Worm (Caenorhabditis elegans) whole organism, dauer: Measurements from ENCODE around the gene Y49F6B.14.

Experiments used
- unc-62 ChIP-seq: sonication (generic microtip); optimal IDR thresholded peaks from 2 replicates; lab custom pipeline; 2017; ENCODE audit warnings: missing biosample characterization, missing genetic modification reagents, missing genetic modification characterization

Gene Y49F6B.14

ce11 chrII:3515384-3516053 lies at the start of gene Y49F6B.14, which contains the start of gene clec-125:
TSS of gene Y49F6B.14 (minus strand) at chrII:3515484.
TSS of gene clec-125 (plus strand) at chrII:3516003.
- no peak for TF ChIP-seq unc-62 (GFP tag; lab: Kevin White, UChicago)

- TF ChIP-seq unc-62 (GFP tag; lab: Kevin White, UChicago), result no peak
Measured at ce11 chrII:3562419-3562818, 47.1 kb upstream of the Y49F6B.14 start, which contains the start of gene W10G11.3. TSS of gene W10G11.3 (minus strand) at chrII:3562519.

DNA sequence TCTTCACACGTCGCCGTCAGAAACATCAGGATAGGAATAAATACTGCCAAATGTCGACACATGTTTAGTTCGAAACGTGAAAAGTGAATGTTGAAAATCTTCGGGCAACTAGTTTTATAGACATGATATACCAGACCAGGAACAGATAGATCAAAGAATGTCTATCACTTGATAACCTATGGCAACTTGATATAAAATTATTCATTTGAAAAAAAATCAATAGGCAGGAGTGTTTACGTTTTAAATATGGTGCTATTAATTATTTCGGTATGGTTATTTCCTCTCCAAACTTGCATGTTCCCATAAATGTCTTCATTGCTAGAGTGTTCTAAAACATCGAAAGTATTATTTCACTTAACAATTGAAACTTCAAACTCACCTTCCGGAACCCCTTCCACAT lies 46.3 kb upstream of the Y49F6B.14 start, which contains the start of gene W10G11.2:
Gene W10G11.2, minus strand, starts transcription at position 101 of the 400 bp plus-strand sequence.
- TF ChIP-seq unc-62 (GFP tag; lab: Kevin White, UChicago), result no peak

- no peak for TF ChIP-seq unc-62 (GFP tag; lab: Kevin White, UChicago)
Measured at ce11 chrII:3560592-3560991, 45.3 kb upstream of the Y49F6B.14 start, which contains the start of gene W10G11.1. TSS of gene W10G11.1 (minus strand) at chrII:3560692.

- no peak for TF ChIP-seq unc-62 (GFP tag; lab: Kevin White, UChicago)
Measured at ce11 chrII:3557417-3557816, 42.1 kb upstream of the Y49F6B.14 start, which contains the start of gene lgc-45. TSS of gene lgc-45 (plus strand) at chrII:3557472.

DNA sequence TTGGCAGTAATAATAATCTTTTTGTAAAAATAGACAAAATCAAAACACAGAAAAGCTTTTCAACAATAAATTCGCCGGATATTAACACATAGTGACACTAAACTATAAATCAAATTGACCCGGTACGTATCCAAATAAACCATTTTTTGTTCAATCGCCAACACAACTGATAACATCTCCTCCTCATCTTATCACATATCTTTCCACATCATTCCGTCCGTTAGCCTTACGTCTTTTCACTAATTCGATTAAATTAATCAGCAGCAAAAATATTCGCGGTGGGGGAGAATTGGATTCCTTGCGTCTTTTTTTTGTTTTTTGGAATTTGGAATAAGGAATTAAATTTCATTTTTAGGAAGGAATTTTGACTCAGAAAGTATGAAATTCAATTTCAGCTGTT lies 41.3 kb upstream of the Y49F6B.14 start:
- no peak for TF ChIP-seq unc-62 (GFP tag; lab: Kevin White, UChicago)

ce11 chrII:3555281-3555680 lies 40.0 kb upstream of the Y49F6B.14 start:
- TF ChIP-seq unc-62 (GFP tag; lab: Kevin White, UChicago), result no peak

DNA sequence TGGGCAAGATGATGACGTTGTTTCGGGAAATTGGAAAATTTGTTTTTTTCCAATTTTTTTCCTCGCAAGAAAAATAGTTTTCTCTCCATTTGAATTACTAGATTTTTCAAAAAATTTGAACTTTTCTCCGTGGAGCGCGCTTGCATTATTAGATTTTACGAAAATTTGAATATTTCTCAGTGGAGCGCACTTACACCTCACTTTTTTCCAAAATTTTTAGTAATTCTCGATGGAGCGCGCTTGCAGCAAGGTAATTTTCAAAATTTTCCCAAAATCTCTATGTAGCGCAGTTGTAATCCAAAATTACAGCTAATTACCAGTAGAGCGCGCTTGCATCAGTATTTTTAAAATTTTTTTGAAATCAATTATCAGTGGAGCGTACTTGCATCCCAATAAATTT lies 39.4 kb upstream of the Y49F6B.14 start:
- TF ChIP-seq unc-62 (GFP tag; lab: Kevin White, UChicago), result no peak

DNA sequence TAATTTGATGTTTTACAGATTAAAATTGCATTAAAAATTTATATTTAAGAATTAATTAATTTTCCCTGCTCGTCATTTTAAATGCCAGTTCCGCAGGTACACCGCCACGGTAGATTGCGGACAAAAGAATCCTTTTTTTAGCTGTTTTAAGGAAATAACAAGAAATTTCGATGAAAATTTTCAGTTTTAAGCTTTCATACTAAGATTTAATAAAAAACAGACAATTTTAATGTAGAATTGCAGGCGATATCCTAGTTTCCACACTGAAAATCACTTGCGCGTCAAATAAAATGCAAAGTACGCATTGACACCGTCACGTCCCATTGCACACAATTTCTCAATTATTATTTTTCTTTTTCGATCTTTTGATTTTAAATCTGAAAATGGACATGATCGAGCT lies 38.2 kb upstream of the Y49F6B.14 start, which contains the start of gene dnc-3:
Gene dnc-3, plus strand, starts transcription at position 272 of the 400 bp plus-strand sequence.
- no peak for TF ChIP-seq unc-62 (GFP tag; lab: Kevin White, UChicago)

DNA sequence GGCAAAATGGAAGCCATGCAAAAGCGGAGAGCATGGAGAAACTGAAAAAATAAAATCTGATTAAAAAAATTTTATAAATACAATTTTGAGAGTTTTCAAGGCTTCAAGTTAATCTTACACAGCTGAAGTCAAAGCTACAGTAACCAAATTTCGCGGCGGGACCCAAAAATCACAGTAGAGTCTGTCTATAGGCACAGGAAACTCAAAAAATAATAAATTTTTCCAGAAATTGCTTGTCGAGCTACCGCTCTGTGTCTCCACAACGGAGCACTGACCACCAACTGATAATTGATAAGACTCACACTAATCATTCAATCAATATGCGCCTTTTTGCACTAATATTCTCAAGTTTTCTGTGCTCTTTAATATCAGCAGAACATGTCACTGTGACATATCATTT lies 35.1 kb upstream of the Y49F6B.14 start, which contains the start of gene W10G11.19:
Gene W10G11.19, plus strand, starts transcription at position 301 of the 400 bp plus-strand sequence.
- TF ChIP-seq unc-62 (GFP tag; lab: Kevin White, UChicago), result no peak

ce11 chrII:3547282-3547681 lies 32.0 kb upstream of the Y49F6B.14 start:
- no peak for TF ChIP-seq unc-62 (GFP tag; lab: Kevin White, UChicago)

DNA sequence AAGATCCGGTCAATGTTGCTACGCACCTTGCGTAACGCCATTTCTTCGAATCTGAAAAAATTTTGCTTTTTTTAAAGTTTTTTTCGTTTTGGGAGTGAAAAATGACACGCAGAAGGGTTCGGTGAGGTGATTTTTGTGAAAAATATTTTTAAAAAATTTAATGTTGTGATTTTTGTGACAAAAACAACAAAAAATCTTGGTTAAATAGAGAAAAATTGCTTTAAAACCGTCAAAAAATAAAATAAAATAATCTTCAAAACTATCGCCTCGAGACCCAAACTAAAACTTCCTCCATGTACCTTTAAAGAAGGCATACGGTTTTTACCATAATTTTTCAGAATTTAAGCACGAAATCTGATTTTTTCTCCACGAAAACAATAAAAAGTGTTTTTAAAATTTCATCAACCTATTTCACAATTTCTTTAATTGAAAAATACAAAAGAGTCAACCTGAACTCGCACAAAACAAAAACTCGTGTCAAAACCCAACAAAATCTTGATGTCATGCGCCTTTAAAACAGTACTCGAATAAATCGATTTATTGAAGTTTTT lies 31.2 kb upstream of the Y49F6B.14 start, which contains the start of gene apd-3:
Gene apd-3, minus strand, starts transcription at position 51 of the 551 bp plus-strand sequence.
- TF ChIP-seq unc-62 (GFP tag; lab: Kevin White, UChicago), result no peak

- no peak for TF ChIP-seq unc-62 (GFP tag; lab: Kevin White, UChicago)
Measured at ce11 chrII:3540151-3540550, 24.9 kb upstream of the Y49F6B.14 start.

- TF ChIP-seq unc-62 (GFP tag; lab: Kevin White, UChicago), result no peak
Measured at ce11 chrII:3528256-3528655, 13.0 kb upstream of the Y49F6B.14 start, which contains the start of gene ncs-6. TSS of gene ncs-6 (minus strand) at chrII:3528516.

- TF ChIP-seq unc-62 (GFP tag; lab: Kevin White, UChicago), result no peak
Measured at ce11 chrII:3527460-3527859, 12.2 kb upstream of the Y49F6B.14 start.

- no peak for TF ChIP-seq unc-62 (GFP tag; lab: Kevin White, UChicago)
Measured at ce11 chrII:3524097-3524496, 8.8 kb upstream of the Y49F6B.14 start, which contains the start of gene col-72. TSS of gene col-72 (minus strand) at chrII:3524197.
